Fruit fly (Drosophila melanogaster) whole organism, embryonic: ENCODE data around the gene tbrd-1.

Source experiments
- ATbp ChIP-seq: fragments of 200-800 bp; sonication (Bioruptor generic); optimal IDR thresholded peaks from 2 replicates; lab custom pipeline; 2017; ENCODE audit warnings: missing biosample characterization, mild to moderate bottlenecking, missing genetic modification characterization, missing genetic modification reagents
- Adf1 ChIP-seq: fragments of 200-800 bp; sonication (Bioruptor generic); IDR thresholded peaks from 2 replicates; pipeline ENCODE4 v1.3.6; 2022; ENCODE audit warnings: missing biosample characterization, missing genetic modification characterization
- Bdp1 ChIP-seq: fragments of 200-800 bp; sonication (Bioruptor generic); optimal IDR thresholded peaks from 3 replicates; lab custom pipeline; 2016; ENCODE audit warnings: missing biosample characterization, missing genetic modification characterization
- CG10979 ChIP-seq: fragments of 200-800 bp; sonication (Bioruptor generic); optimal IDR thresholded peaks from 2 replicates; lab custom pipeline; 2018; ENCODE audit warnings: missing biosample characterization, mild to moderate bottlenecking, missing genetic modification characterization, moderate library complexity
- CG11093 ChIP-seq: fragments of 200-800 bp; sonication (Bioruptor generic); IDR thresholded peaks from 3 replicates; pipeline ENCODE4 v1.3.6; 2022; ENCODE audit warnings: missing biosample characterization, missing genetic modification characterization
- CG15011 ChIP-seq: fragments of 200-800 bp; sonication (Bioruptor generic); optimal IDR thresholded peaks from 3 replicates; lab custom pipeline; 2018; ENCODE audit warnings: missing biosample characterization, mild to moderate bottlenecking, missing genetic modification characterization
- CG1602 ChIP-seq: fragments of 200-800 bp; sonication (Bioruptor generic); optimal IDR thresholded peaks from 3 replicates; lab custom pipeline; 2016; ENCODE audit warnings: missing biosample characterization, missing genetic modification characterization
- CG17328 ChIP-seq: fragments of 200-800 bp; sonication (Bioruptor generic); IDR thresholded peaks from 2 replicates; pipeline ENCODE4 v1.3.6; 2022; ENCODE audit warnings: missing biosample characterization, missing genetic modification characterization
- CG2712 ChIP-seq: fragments of 200-800 bp; optimal IDR thresholded peaks from 3 replicates; lab custom pipeline; 2019; ENCODE audit warnings: missing biosample characterization, mild to moderate bottlenecking, missing genetic modification characterization, moderate library complexity
- CG31224 ChIP-seq: fragments of 200-800 bp; sonication (Bioruptor generic); IDR thresholded peaks from 2 replicates; pipeline ENCODE4 v1.3.6; 2022; ENCODE audit warnings: missing biosample characterization, missing genetic modification characterization
- CG3407 ChIP-seq: fragments of 200-800 bp; sonication (Bioruptor generic); optimal IDR thresholded peaks from 2 replicates; lab custom pipeline; 2018; ENCODE audit warnings: missing biosample characterization, mild to moderate bottlenecking, missing genetic modification characterization
- CG5953 ChIP-seq: fragments of 200-800 bp; sonication (Bioruptor generic); IDR thresholded peaks from 2 replicates; pipeline ENCODE4 v1.3.6; 2022; ENCODE audit warnings: missing biosample characterization, missing genetic modification characterization
- CG6683 ChIP-seq: fragments of 200-800 bp; sonication (Bioruptor generic); optimal IDR thresholded peaks from 2 replicates; lab custom pipeline; 2017; ENCODE audit warnings: missing biosample characterization, mild to moderate bottlenecking, missing genetic modification characterization, missing genetic modification reagents
- CG8281 ChIP-seq: fragments of 200-800 bp; sonication (Bioruptor generic); optimal IDR thresholded peaks from 2 replicates; lab custom pipeline; 2018; ENCODE audit warnings: missing biosample characterization, mild to moderate bottlenecking, missing genetic modification characterization, moderate library complexity
- CG8290 ChIP-seq, 3 experiments: fragments of 200-800 bp; sonication (Bioruptor generic); optimal IDR thresholded peaks; 2 replicates each; lab custom pipeline; 2016 to 2019; ENCODE audit warnings: missing biosample characterization in 3 of 3, missing genetic modification characterization in 3 of 3, mild to moderate bottlenecking in 2 of 3, moderate library complexity in 1 of 3
- CG8359 ChIP-seq: fragments of 200-800 bp; sonication (Bioruptor generic); optimal IDR thresholded peaks from 2 replicates; lab custom pipeline; 2017; ENCODE audit warnings: missing biosample characterization, mild to moderate bottlenecking, missing genetic modification characterization, borderline replicate concordance
- CG9437 ChIP-seq: fragments of 200-800 bp; sonication (Bioruptor generic); optimal IDR thresholded peaks from 2 replicates; lab custom pipeline; 2018; ENCODE audit warnings: missing biosample characterization, mild to moderate bottlenecking, missing genetic modification characterization
- CkIIα-i1 ChIP-seq: fragments of 200-800 bp; sonication (Bioruptor generic); IDR thresholded peaks from 2 replicates; pipeline ENCODE4 v1.3.6; 2022; ENCODE audit warnings: missing biosample characterization, missing genetic modification characterization
- Dip2 ChIP-seq: fragments of 200-800 bp; sonication (Bioruptor generic); IDR thresholded peaks from 2 replicates; pipeline ENCODE4 v1.3.6; 2022; ENCODE audit warnings: missing biosample characterization, missing genetic modification characterization
- Doc2 ChIP-seq: fragments of 200-800 bp; sonication (Bioruptor generic); IDR thresholded peaks from 2 replicates; pipeline ENCODE4 v1.3.6; 2022; ENCODE audit warnings: missing biosample characterization, missing genetic modification characterization
- HLH54F ChIP-seq: fragments of 200-800 bp; sonication (Bioruptor generic); optimal IDR thresholded peaks from 3 replicates; lab custom pipeline; 2016; ENCODE audit warnings: missing biosample characterization, missing genetic modification characterization
- Hmr ChIP-seq: fragments of 200-800 bp; sonication (Bioruptor generic); optimal IDR thresholded peaks from 3 replicates; lab custom pipeline; 2017; ENCODE audit warnings: mild to moderate bottlenecking, missing biosample characterization, missing genetic modification reagents, missing genetic modification characterization
- Hr3 ChIP-seq: fragments of 200-800 bp; sonication (Bioruptor generic); optimal IDR thresholded peaks from 3 replicates; lab custom pipeline; 2016; ENCODE audit warnings: missing biosample characterization, missing genetic modification characterization
- Kr ChIP-seq: fragments of 200-800 bp; sonication (Bioruptor generic); optimal IDR thresholded peaks from 2 replicates; lab custom pipeline; 2017; ENCODE audit warnings: missing biosample characterization, mild to moderate bottlenecking, missing genetic modification characterization
- Myb ChIP-seq: fragments of 200-800 bp; sonication (Bioruptor generic); optimal IDR thresholded peaks from 2 replicates; lab custom pipeline; 2016; ENCODE audit warnings: missing biosample characterization, missing genetic modification characterization
- Usf ChIP-seq: fragments of 200-800 bp; sonication (Bioruptor generic); optimal IDR thresholded peaks from 2 replicates; lab custom pipeline; 2017; ENCODE audit warnings: missing genotype, missing biosample characterization, missing genetic modification characterization
- amos ChIP-seq: fragments of 200-800 bp; sonication (Bioruptor generic); IDR thresholded peaks from 2 replicates; pipeline ENCODE4 v1.3.6; 2022; ENCODE audit warnings: missing biosample characterization, missing genetic modification characterization; ENCODE audit not compliant: partially characterized antibody
- ato ChIP-seq: fragments of 200-800 bp; sonication (Bioruptor generic); IDR thresholded peaks from 2 replicates; pipeline ENCODE4 v1.3.6; 2022; ENCODE audit warnings: missing biosample characterization, missing genetic modification characterization; ENCODE audit not compliant: partially characterized antibody
- bbx ChIP-seq: fragments of 200-800 bp; sonication (Bioruptor generic); IDR thresholded peaks from 2 replicates; pipeline ENCODE4 v1.3.6; 2022; ENCODE audit warnings: missing biosample characterization, missing genetic modification characterization; ENCODE audit not compliant: partially characterized antibody
- crp ChIP-seq, 2 experiments: fragments of 200-800 bp; sonication (Bioruptor generic); optimal IDR thresholded peaks; 2 replicates in 1 of 2; 3 replicates in 1 of 2; lab custom pipeline; 2017; ENCODE audit warnings: missing biosample characterization in 2 of 2, missing genetic modification characterization in 2 of 2, mild to moderate bottlenecking in 1 of 2, moderate library complexity in 1 of 2
- dm ChIP-seq: fragments of 200-800 bp; sonication (Bioruptor generic); optimal IDR thresholded peaks from 3 replicates; lab custom pipeline; 2016; ENCODE audit warnings: missing biosample characterization, missing genetic modification characterization
- eve ChIP-seq, 2 experiments: fragments of >200 bp; optimal IDR thresholded peaks; 2 replicates each; lab custom pipeline; 2017; ENCODE audit warnings: missing biosample characterization in 2 of 2, missing genetic modification characterization in 2 of 2
- fd96Cb ChIP-seq: fragments of 200-800 bp; sonication (Bioruptor generic); optimal IDR thresholded peaks from 2 replicates; lab custom pipeline; 2018; ENCODE audit warnings: missing biosample characterization, mild to moderate bottlenecking, missing genetic modification characterization, moderate library complexity
- fu2 ChIP-seq: fragments of 200-800 bp; sonication (Bioruptor generic); optimal IDR thresholded peaks from 2 replicates; lab custom pipeline; 2016; ENCODE audit warnings: missing biosample characterization, missing genetic modification characterization
- gro ChIP-seq: fragments of 200-800 bp; sonication (Bioruptor generic); optimal IDR thresholded peaks from 2 replicates; lab custom pipeline; 2016; ENCODE audit warnings: missing biosample characterization, missing genetic modification characterization
- gt ChIP-seq: fragments of 200-800 bp; sonication (Bioruptor generic); IDR thresholded peaks from 2 replicates; pipeline ENCODE4 v1.3.6; 2022; ENCODE audit warnings: missing biosample characterization, missing genetic modification characterization
- hth ChIP-seq: fragments of >200 bp; optimal IDR thresholded peaks from 2 replicates; lab custom pipeline; 2017; ENCODE audit warnings: inconsistent platforms
- ind ChIP-seq: fragments of 200-800 bp; sonication (Bioruptor generic); optimal IDR thresholded peaks from 3 replicates; lab custom pipeline; 2016; ENCODE audit warnings: missing biosample characterization, missing genetic modification characterization
- insv ChIP-seq, 2 experiments: fragments of 200-800 bp; sonication (Bioruptor generic); optimal IDR thresholded peaks; 3 replicates each; lab custom pipeline; 2016 to 2018; ENCODE audit warnings: missing biosample characterization in 2 of 2, missing genetic modification characterization in 2 of 2
- nom ChIP-seq: fragments of 200-800 bp; sonication (Bioruptor generic); optimal IDR thresholded peaks from 2 replicates; lab custom pipeline; 2017; ENCODE audit warnings: missing biosample characterization, missing genetic modification characterization, mild to moderate bottlenecking, moderate library complexity, missing genetic modification reagents
- peb ChIP-seq: fragments of 200-800 bp; sonication (Bioruptor generic); IDR thresholded peaks from 2 replicates; pipeline ENCODE4 v1.3.6; 2022; ENCODE audit warnings: missing biosample characterization, missing genetic modification characterization
- ranshi ChIP-seq: fragments of 200-800 bp; sonication (Bioruptor generic); IDR thresholded peaks from 2 replicates; pipeline ENCODE4 v1.3.6; 2022; ENCODE audit warnings: missing biosample characterization, missing genetic modification characterization
- ro ChIP-seq: fragments of 200-800 bp; sonication (Bioruptor generic); IDR thresholded peaks from 2 replicates; pipeline ENCODE4 v1.3.6; 2022; ENCODE audit warnings: missing biosample characterization, missing genetic modification characterization
- scrt ChIP-seq: fragments of 200-800 bp; sonication (Bioruptor generic); optimal IDR thresholded peaks from 2 replicates; lab custom pipeline; 2018; ENCODE audit warnings: missing biosample characterization, mild to moderate bottlenecking, missing genetic modification characterization, moderate library complexity
- ssp ChIP-seq: fragments of 200-800 bp; sonication (Bioruptor generic); IDR thresholded peaks from 2 replicates; pipeline ENCODE4 v1.3.6; 2022; ENCODE audit warnings: missing biosample characterization, missing genetic modification characterization
- trem ChIP-seq: fragments of 200-800 bp; optimal IDR thresholded peaks from 3 replicates; lab custom pipeline; 2019; ENCODE audit warnings: missing biosample characterization, mild to moderate bottlenecking, missing genetic modification characterization, moderate library complexity
- vnd ChIP-seq: fragments of 200-800 bp; sonication (Bioruptor generic); IDR thresholded peaks from 3 replicates; pipeline ENCODE4 v1.3.6; 2022; ENCODE audit warnings: missing biosample characterization, missing genetic modification characterization; ENCODE audit not compliant: partially characterized antibody
- zf30C ChIP-seq: fragments of 200-800 bp; sonication (Bioruptor generic); optimal IDR thresholded peaks from 3 replicates; lab custom pipeline; 2018; ENCODE audit warnings: missing biosample characterization, mild to moderate bottlenecking, missing genetic modification characterization

Gene tbrd-1

dm6 chr3R:23933684-23934575 is 40.6 kb upstream of the tbrd-1 start, which contains the start of gene CG5854 (continued):
- 0 out of 2 replicates have a peak, but pooled peaks have one; percentile 48 for TF ChIP-seq CG5953 (GFP tag; lab: Robert Waterston, UW)
- no peak for TF ChIP-seq Dip2
- no peak; the same call in 1 of the 2 replicates for TF ChIP-seq Adf1 (GFP tag; lab: Robert Waterston, UW)
- TF ChIP-seq eve (GFP tag; optimal IDR thresholded peaks at IDR 0.05; lab: Kevin White, UChicago), result no peak
- TF ChIP-seq CG8359 (GFP tag; lab: Kevin White, UChicago), result no peak
- TF ChIP-seq ranshi, result peak; percentile 75
- TF ChIP-seq nom (GFP tag; lab: Kevin White, UChicago), result peak; percentile 95
- TF ChIP-seq CG8281 (tag; lab: Kevin White, UChicago), result peak; percentile 36
- peak; percentile 38 for TF ChIP-seq HLH54F (GFP tag; lab: Kevin White, UChicago)
- peak; percentile 26 for TF ChIP-seq fu2 (GFP tag; lab: Kevin White, UChicago)
- no peak for TF ChIP-seq gro
- no peak for TF ChIP-seq zf30C (GFP tag; lab: Kevin White, UChicago)
- no peak for TF ChIP-seq CG31224 (GFP tag; lab: Robert Waterston, UW)
- TF ChIP-seq CG2712 (tag; lab: Kevin White, UChicago), result peak; percentile 75
- no peak for TF ChIP-seq Doc2 (GFP tag; lab: Robert Waterston, UW)
- peak; percentile 32; the same call in 1 of the 2 replicates for TF ChIP-seq ro (GFP tag; lab: Robert Waterston, UW)
- peak; percentile 41; the same call in 1 of the 2 replicates for TF ChIP-seq gt (GFP tag; lab: Robert Waterston, UW)
- peak; percentile 33 for TF ChIP-seq Myb (GFP tag; lab: Kevin White, UChicago)
- no peak for TF ChIP-seq amos (GFP tag; lab: Robert Waterston, UW)
- peak; percentile 74 for TF ChIP-seq CG3407 (GFP tag; lab: Kevin White, UChicago)
- TF ChIP-seq CG11093 (GFP tag; lab: Robert Waterston, UW), result 0 out of 3 replicates have a peak, but pooled peaks have one; percentile 53
- peak; percentile 73 for TF ChIP-seq ind (GFP tag; lab: Kevin White, UChicago)
- peak; percentile 73 for TF ChIP-seq CG10979 (tag; lab: Kevin White, UChicago)
- no peak for TF ChIP-seq CkIIα-i1 (GFP tag; lab: Robert Waterston, UW)
- TF ChIP-seq ssp, result peak; percentile 49; the same call in 1 of the 2 replicates
- no peak for TF ChIP-seq ato (GFP tag; lab: Robert Waterston, UW)
- TF ChIP-seq Hr3 (GFP tag; lab: Kevin White, UChicago), result peak; percentile 47
- TF ChIP-seq trem, result peak; percentile 59
- TF ChIP-seq vnd (GFP tag; lab: Robert Waterston, UW), result no peak
- peak; percentile 69 for TF ChIP-seq fd96Cb
- no peak for TF ChIP-seq Bdp1 (GFP tag; lab: Kevin White, UChicago)
- peak; percentile 39 for TF ChIP-seq CG1602 (GFP tag; lab: Kevin White, UChicago)
- TF ChIP-seq CG6683 (GFP tag; lab: Kevin White, UChicago), result no peak
- TF ChIP-seq CG17328 (GFP tag; lab: Robert Waterston, UW), result peak; percentile 88
- TF ChIP-seq Usf (GFP tag; lab: Kevin White, UChicago), result peak; percentile 24
- peak; percentile 68 for TF ChIP-seq Hmr
- peak; percentile 4 for TF ChIP-seq dm (GFP tag; lab: Kevin White, UChicago)
- no peak for TF ChIP-seq scrt
- peak; percentile 92 for TF ChIP-seq ATbp
- TF ChIP-seq peb (GFP tag; lab: Robert Waterston, UW), result 0 out of 2 replicates have a peak, but pooled peaks have one; percentile 29
- no peak for TF ChIP-seq Kr
- no peak for TF ChIP-seq crp (GFP tag; optimal IDR thresholded peaks at IDR 0.05; lab: Kevin White, UChicago)
- TF ChIP-seq CG15011 (GFP tag; lab: Kevin White, UChicago), result peak; percentile 50
- no peak for TF ChIP-seq CG8290 (GFP tag; optimal IDR thresholded peaks at IDR 0.05; lab: Kevin White, UChicago)
- peak in 1 of 2 experiments; percentile 90 for TF ChIP-seq CG8290 (tag; optimal IDR thresholded peaks at IDR 0.05; lab: Kevin White, UChicago)
- no peak for TF ChIP-seq insv (GFP tag; optimal IDR thresholded peaks at IDR 0.05; lab: Kevin White, UChicago)
- no peak for TF ChIP-seq hth (lab: Kevin White, UChicago)
- no peak; the same call in 1 of the 2 replicates for TF ChIP-seq bbx (GFP tag; lab: Robert Waterston, UW)
- peak; percentile 49 for TF ChIP-seq CG9437 (GFP tag; lab: Kevin White, UChicago)
